Worm (Caenorhabditis elegans): ENCODE measurements around the gene crp-1.

ce11 chrV:10464746-10465145 is 13.6 kb upstream of the crp-1 start:
- TF ChIP-seq ztf-23 (GFP tag; IDR thresholded peaks at IDR 0.05): no peak
- TF ChIP-seq T22C8.4 (GFP tag; IDR thresholded peaks at IDR 0.05): no peak
- no peak for TF ChIP-seq flt-1 (GFP tag; IDR thresholded peaks at IDR 0.05)
- TF ChIP-seq tab-1 (GFP tag; IDR thresholded peaks at IDR 0.05): no peak
- no peak for TF ChIP-seq klf-2 (GFP tag; conservative IDR thresholded peaks at IDR 0.05)
- TF ChIP-seq cog-1 (tag; optimal IDR thresholded peaks at IDR 0.05): no peak
- TF ChIP-seq med-1 (GFP tag; optimal IDR thresholded peaks at IDR 0.05; ENCODE audit: insufficient read depth): no peak
- no peak for TF ChIP-seq ref-1 (GFP tag; conservative IDR thresholded peaks at IDR 0.05)

All from whole organism, midembryonic.